Worm (Caenorhabditis elegans): ENCODE measurements around the gene ZK1098.3.

- no peak for TF ChIP-seq nfya-1 (tag; optimal IDR thresholded peaks at IDR 0.05; ENCODE audit: insufficient read depth)
- no peak for TF ChIP-seq elt-2 (tag; optimal IDR thresholded peaks at IDR 0.05)
- no peak for TF ChIP-seq nhr-76 (tag; optimal IDR thresholded peaks at IDR 0.05)
Observed at ce11 chrIII:9544820-9545219, 6.3 kb upstream of the ZK1098.3 start, which contains the start of gene ZK1098.12.

All from whole organism, L3 larva.